Worm (Caenorhabditis elegans) whole organism, L4 larva: ENCODE results near the gene C06C3.10.

Experiments used
- F26F4.8 ChIP-seq: fragments of 200-800 bp; sonication (Bioruptor generic); conservative IDR thresholded peaks from 2 replicates; pipeline ENCODE4 v1.3.6; 2022; ENCODE audit warnings: missing genetic modification characterization, missing compliant biosample characterization
- F44E2.7 ChIP-seq: fragments of 200-800 bp; sonication (Bioruptor generic); IDR thresholded peaks from 2 replicates; pipeline ENCODE4 v2.1.2; 2022; ENCODE audit warnings: missing genetic modification characterization, missing compliant biosample characterization
- T26A8.4 ChIP-seq: fragments of 200-800 bp; sonication (Bioruptor generic); IDR thresholded peaks from 2 replicates; pipeline ENCODE4 v1.3.6; 2022; ENCODE audit warnings: missing genetic modification characterization, missing compliant biosample characterization
- Y5F2A.4 ChIP-seq: fragments of 200-800 bp; sonication (Bioruptor generic); optimal IDR thresholded peaks from 2 replicates; lab custom pipeline; 2018; ENCODE audit warnings: mild to moderate bottlenecking, missing genetic modification characterization, missing compliant biosample characterization
- ZK546.5 ChIP-seq, 2 experiments: sonication (generic microtip); optimal IDR thresholded peaks; 2 replicates each; lab custom pipeline; 2017; ENCODE audit warnings: missing biosample characterization in 2 of 2, missing genetic modification characterization in 2 of 2
- aha-1 ChIP-seq: fragments of 150-350 bp; peaks from one replicate; lab custom pipeline; 2014; ENCODE audit warnings: missing biosample characterization, missing genetic modification characterization
- ama-1 ChIP-seq: fragments of 150-350 bp; optimal IDR thresholded peaks from 2 replicates; lab custom pipeline; 2014; ENCODE audit warnings: inconsistent platforms, mixed read lengths
- arid-1 ChIP-seq: fragments of 200-800 bp; sonication (Bioruptor generic); conservative IDR thresholded peaks from 2 replicates; pipeline ENCODE4 v1.3.6; 2022; ENCODE audit warnings: missing genetic modification reagents, missing genetic modification characterization, missing compliant biosample characterization
- attf-4 ChIP-seq: sonication (generic microtip); optimal IDR thresholded peaks from 3 replicates; lab custom pipeline; 2017; ENCODE audit warnings: missing biosample characterization, missing genetic modification characterization
- ceh-20 ChIP-seq: fragments of 200-800 bp; sonication (Bioruptor generic); IDR thresholded peaks from 2 replicates; pipeline ENCODE4 v1.3.6; 2022; ENCODE audit warnings: missing genetic modification reagents, missing genetic modification characterization, missing compliant biosample characterization
- ceh-62 ChIP-seq: sonication (generic microtip); optimal IDR thresholded peaks from 2 replicates; lab custom pipeline; 2017; ENCODE audit warnings: missing biosample characterization, missing genetic modification characterization
- daf-12 ChIP-seq: fragments of 150-350 bp; optimal IDR thresholded peaks from 2 replicates; lab custom pipeline; 2014; ENCODE audit warnings: missing biosample characterization, missing genetic modification reagents, missing genetic modification characterization
- daf-8 ChIP-seq: fragments of 200-800 bp; sonication (Bioruptor generic); IDR thresholded peaks from 2 replicates; pipeline ENCODE4 v1.3.6; 2022; ENCODE audit warnings: missing genetic modification characterization, missing compliant biosample characterization
- duxl-1 ChIP-seq: sonication (generic microtip); optimal IDR thresholded peaks from 2 replicates; lab custom pipeline; 2016; ENCODE audit warnings: mild to moderate bottlenecking, missing genetic modification characterization, moderate library complexity, missing compliant biosample characterization; ENCODE audit not compliant: poor library complexity
- dve-1 ChIP-seq: sonication (generic microtip); optimal IDR thresholded peaks from 2 replicates; lab custom pipeline; 2017; ENCODE audit warnings: antibody characterized with exemption, mild to moderate bottlenecking, missing genetic modification characterization, missing compliant biosample characterization; ENCODE audit not compliant: insufficient read depth
- fkh-10 ChIP-seq: fragments of 150-350 bp; optimal IDR thresholded peaks from 2 replicates; lab custom pipeline; 2014; ENCODE audit warnings: missing biosample characterization, missing genetic modification reagents, missing genetic modification characterization
- gei-8 ChIP-seq: fragments of 200-800 bp; sonication (Bioruptor generic); optimal IDR thresholded peaks from 2 replicates; lab custom pipeline; 2018; ENCODE audit warnings: mild to moderate bottlenecking, missing genetic modification characterization, missing compliant biosample characterization
- hmg-1.1 ChIP-seq: fragments of 200-800 bp; sonication (Bioruptor generic); IDR thresholded peaks from 2 replicates; pipeline ENCODE4 v1.3.6; 2022; ENCODE audit warnings: missing genetic modification reagents, missing genetic modification characterization, missing compliant biosample characterization
- lin-1 ChIP-seq: fragments of 200-800 bp; sonication (Bioruptor generic); IDR thresholded peaks from 2 replicates; pipeline ENCODE4 v1.3.6; 2022; ENCODE audit warnings: missing genetic modification reagents, missing genetic modification characterization, missing compliant biosample characterization
- lin-15B ChIP-seq: fragments of 150-350 bp; sonication (generic microtip); optimal IDR thresholded peaks from 3 replicates; lab custom pipeline; 2014; ENCODE audit warnings: missing biosample characterization, missing genetic modification characterization
- lin-29 ChIP-seq: fragments of 200-800 bp; sonication (Bioruptor generic); IDR thresholded peaks from 2 replicates; pipeline ENCODE4 v1.3.6; 2022; ENCODE audit warnings: missing genetic modification reagents, missing genetic modification characterization, missing compliant biosample characterization
- lir-3 ChIP-seq: sonication (generic microtip); optimal IDR thresholded peaks from 2 replicates; lab custom pipeline; 2016; ENCODE audit warnings: mild to moderate bottlenecking, missing genetic modification characterization, missing compliant biosample characterization
- madf-9 ChIP-seq: fragments of 200-800 bp; sonication (Bioruptor generic); conservative IDR thresholded peaks from 2 replicates; pipeline ENCODE4 v1.3.6; 2022; ENCODE audit warnings: missing genetic modification reagents, missing genetic modification characterization, missing compliant biosample characterization
- mdl-1 ChIP-seq, 2 experiments: fragments of 150-350 bp in 1 of 2; sonication (generic microtip) in 1 of 2; optimal IDR thresholded peaks; 2 replicates each; lab custom pipeline; 2014 to 2017; ENCODE audit warnings: missing biosample characterization in 2 of 2, missing genetic modification characterization in 2 of 2
- mep-1 ChIP-seq: fragments of 150-350 bp; sonication (generic microtip); optimal IDR thresholded peaks from 3 replicates; lab custom pipeline; 2014; ENCODE audit warnings: missing biosample characterization, missing genetic modification characterization
- mxl-2 ChIP-seq: fragments of 200-800 bp; sonication (Bioruptor generic); conservative IDR thresholded peaks from 2 replicates; pipeline ENCODE4 v1.3.6; 2022; ENCODE audit warnings: missing genetic modification reagents, missing genetic modification characterization, missing compliant biosample characterization
- nhr-102 ChIP-seq: sonication (generic microtip); optimal IDR thresholded peaks from 2 replicates; lab custom pipeline; 2016; ENCODE audit warnings: mild to moderate bottlenecking, missing genetic modification characterization, moderate library complexity, missing compliant biosample characterization
- nhr-28 ChIP-seq: fragments of 150-350 bp; optimal IDR thresholded peaks from 2 replicates; lab custom pipeline; 2014; ENCODE audit warnings: missing biosample characterization, missing genetic modification characterization
- nhr-41 ChIP-seq: fragments of 200-800 bp; sonication (Bioruptor generic); IDR thresholded peaks from 2 replicates; pipeline ENCODE4 v1.3.6; 2022; ENCODE audit warnings: missing genetic modification reagents, missing genetic modification characterization, missing compliant biosample characterization
- nhr-42 ChIP-seq: fragments of 200-800 bp; sonication (Bioruptor generic); IDR thresholded peaks from 2 replicates; pipeline ENCODE4 v1.3.6; 2022; ENCODE audit warnings: missing genetic modification characterization, missing compliant biosample characterization
- php-3 ChIP-seq: fragments of 200-800 bp; sonication (Bioruptor generic); IDR thresholded peaks from 2 replicates; pipeline ENCODE4 v1.3.6; 2022; ENCODE audit warnings: missing genetic modification reagents, missing genetic modification characterization, missing compliant biosample characterization
- snpc-4 ChIP-seq: fragments of 150-350 bp; optimal IDR thresholded peaks from 2 replicates; lab custom pipeline; 2014; ENCODE audit warnings: missing biosample characterization, missing genetic modification characterization
- spr-1 ChIP-seq: sonication (generic microtip); optimal IDR thresholded peaks from 2 replicates; lab custom pipeline; 2016; ENCODE audit warnings: mild to moderate bottlenecking, missing genetic modification characterization, missing compliant biosample characterization
- spr-3 ChIP-seq: fragments of 200-800 bp; sonication (Bioruptor generic); optimal IDR thresholded peaks from 2 replicates; lab custom pipeline; 2018; ENCODE audit warnings: mild to moderate bottlenecking, missing genetic modification characterization, missing compliant biosample characterization
- tra-1 ChIP-seq: fragments of 200-800 bp; sonication (Bioruptor generic); IDR thresholded peaks from 2 replicates; pipeline ENCODE4 v1.3.6; 2022; ENCODE audit warnings: missing genetic modification reagents, missing genetic modification characterization, missing compliant biosample characterization
- zfp-2 ChIP-seq: sonication (generic microtip); optimal IDR thresholded peaks from 2 replicates; lab custom pipeline; 2016; ENCODE audit warnings: mild to moderate bottlenecking, missing genetic modification characterization, missing compliant biosample characterization
- zfp-3 ChIP-seq: fragments of 200-800 bp; sonication (Bioruptor generic); conservative IDR thresholded peaks from 2 replicates; pipeline ENCODE4 v1.3.6; 2022; ENCODE audit warnings: missing genetic modification reagents, missing genetic modification characterization, missing compliant biosample characterization

The C06C3.10 gene

DNA sequence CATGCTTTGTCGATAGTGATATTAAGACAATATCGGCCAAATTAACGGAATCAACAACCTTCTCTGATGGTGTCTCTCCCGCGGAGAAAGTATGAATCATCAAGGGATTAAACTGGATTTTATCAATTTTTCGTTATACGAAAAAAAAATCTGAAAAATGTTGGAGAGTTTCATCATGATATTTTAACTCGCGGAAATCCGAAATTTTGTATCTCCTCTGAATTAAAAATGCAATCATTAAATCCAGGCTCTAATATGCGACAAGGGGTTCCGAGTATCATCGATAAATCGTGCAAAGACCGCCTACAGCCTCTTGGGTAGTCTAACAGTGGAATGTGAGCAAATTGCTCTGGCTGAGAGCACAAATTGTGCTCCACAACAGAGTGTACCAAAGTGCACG, at the start of gene C06C3.10:
Gene C06C3.10 (minus strand): TSS at position 101 of the 400 bp plus-strand sequence.
- TF ChIP-seq ama-1 (no peak), lir-3 (tag; lab: Kevin White, UChicago) (no peak), nhr-42 (no peak), nhr-28 (tag; lab: Kevin White, UChicago) (no peak), lin-1 (GFP tag; lab: Robert Waterston, UW) (no peak), mdl-1 (tag; optimal IDR thresholded peaks at IDR 0.05; lab: Kevin White, UChicago) (no peak), zfp-3 (no peak), madf-9 (GFP tag; lab: Robert Waterston, UW) (no peak), ceh-62 (tag; lab: Kevin White, UChicago) (no peak), daf-8 (no peak), nhr-41 (GFP tag; lab: Robert Waterston, UW) (no peak), hmg-1.1 (GFP tag; lab: Robert Waterston, UW) (no peak), F26F4.8 (GFP tag; lab: Robert Waterston, UW) (no peak), nhr-102 (tag; lab: Kevin White, UChicago) (no peak), tra-1 (no peak), Y5F2A.4 (GFP tag; lab: Kevin White, UChicago) (no peak), attf-4 (tag; lab: Kevin White, UChicago) (no peak)

DNA sequence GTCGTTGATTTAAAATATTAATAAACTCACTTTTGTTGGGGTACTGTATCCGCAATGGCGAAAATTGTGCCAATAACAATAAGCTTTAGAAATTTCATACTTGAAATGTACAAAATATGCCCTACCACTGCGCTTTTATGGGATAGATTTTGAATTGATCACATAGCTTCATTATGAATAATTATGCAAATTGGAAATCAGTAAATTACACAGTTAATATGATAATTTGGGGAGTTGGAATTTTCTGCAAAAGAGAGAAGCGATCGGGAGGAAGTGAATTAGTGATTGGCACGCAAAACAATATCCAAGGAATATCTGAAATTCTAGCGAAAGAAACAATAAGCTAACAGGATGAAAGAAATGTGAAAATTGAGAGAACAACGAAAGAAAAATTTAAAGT, 49.0 kb upstream of the C06C3.10 start, which contains the start of gene M176.10:
Gene M176.10 (minus strand): TSS at position 101 of the 400 bp plus-strand sequence.
- no peak for TF ChIP-seq fkh-10 (GFP tag; lab: Kevin White, UChicago)
- TF ChIP-seq mep-1 (tag; lab: Kevin White, UChicago), result no peak
- TF ChIP-seq ZK546.5 (tag; optimal IDR thresholded peaks at IDR 0.05; lab: Kevin White, UChicago), result no peak
- TF ChIP-seq spr-1 (tag; lab: Kevin White, UChicago), result no peak
- TF ChIP-seq mdl-1 (tag; optimal IDR thresholded peaks at IDR 0.05; lab: Kevin White, UChicago), result no peak
- no peak for TF ChIP-seq php-3 (GFP tag; lab: Robert Waterston, UW)
- TF ChIP-seq lin-29 (GFP tag; lab: Robert Waterston, UW), result no peak
- TF ChIP-seq nhr-102 (tag; lab: Kevin White, UChicago), result no peak
- no peak for TF ChIP-seq mxl-2 (GFP tag; lab: Robert Waterston, UW)
- TF ChIP-seq ceh-20 (GFP tag; lab: Robert Waterston, UW), result no peak
- no peak for TF ChIP-seq daf-12 (tag; lab: Kevin White, UChicago)
- no peak for TF ChIP-seq F44E2.7 (GFP tag; lab: Robert Waterston, UW)
- no peak for TF ChIP-seq snpc-4 (tag; lab: Kevin White, UChicago)
- no peak for TF ChIP-seq duxl-1 (tag; lab: Kevin White, UChicago)
- TF ChIP-seq zfp-2 (tag; lab: Kevin White, UChicago), result no peak
- TF ChIP-seq arid-1 (GFP tag; lab: Robert Waterston, UW), result no peak
- TF ChIP-seq ama-1, result no peak
- no peak for TF ChIP-seq lin-15B (tag; lab: Kevin White, UChicago)
- TF ChIP-seq madf-9 (GFP tag; lab: Robert Waterston, UW), result no peak
- no peak for TF ChIP-seq gei-8 (GFP tag; lab: Kevin White, UChicago)

DNA sequence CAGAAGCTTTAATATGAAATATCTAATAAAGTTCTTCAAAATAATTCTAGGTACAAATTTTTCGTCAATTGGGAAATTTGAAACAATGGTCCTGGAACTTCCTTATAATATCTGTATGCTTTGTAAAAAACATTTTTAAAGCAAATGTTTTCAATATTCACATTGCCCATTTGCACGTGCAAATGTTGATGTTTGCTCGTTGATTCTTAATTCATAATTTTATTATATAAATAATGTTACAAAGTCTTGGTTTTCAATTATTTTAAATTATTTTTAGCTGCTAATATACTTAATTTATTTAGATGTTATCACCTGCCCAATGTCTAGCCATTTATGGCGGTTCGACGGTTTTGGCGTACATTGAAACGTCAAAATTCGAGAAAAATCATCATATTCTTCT, 44.9 kb upstream of the C06C3.10 start, which contains the start of gene M176.11:
Gene M176.11 (plus strand): TSS at position 301 of the 400 bp plus-strand sequence.
- TF ChIP-seq daf-8, result no peak
- TF ChIP-seq aha-1, result no peak
- TF ChIP-seq nhr-42, result no peak
- no peak for TF ChIP-seq spr-3 (GFP tag; lab: Kevin White, UChicago)
- no peak for TF ChIP-seq dve-1
- no peak for TF ChIP-seq T26A8.4 (GFP tag; lab: Robert Waterston, UW)
